Fruit fly (Drosophila melanogaster) whole organism, embryonic: ENCODE results near the gene CG15725.
A peak's percentile ranks its signal among the peaks of the same experiment; 100 is the strongest.

Source experiments
- ATbp ChIP-seq: fragments of 200-800 bp; sonication (Bioruptor generic); optimal IDR thresholded peaks from 2 replicates; lab custom pipeline; 2017; ENCODE audit warnings: missing biosample characterization, mild to moderate bottlenecking, missing genetic modification characterization, missing genetic modification reagents
- Atf6 ChIP-seq: fragments of 200-800 bp; sonication (Bioruptor generic); IDR thresholded peaks from 2 replicates; pipeline ENCODE4 v1.3.6; 2022; ENCODE audit warnings: missing biosample characterization, missing genetic modification characterization
- B-H1 ChIP-seq: fragments of 200-800 bp; sonication (Bioruptor generic); IDR thresholded peaks from 3 replicates; pipeline ENCODE4 v1.3.6; 2022; ENCODE audit warnings: missing biosample characterization, missing genetic modification characterization
- CG10274 ChIP-seq: fragments of 200-800 bp; sonication (Bioruptor generic); optimal IDR thresholded peaks from 3 replicates; lab custom pipeline; 2017; ENCODE audit warnings: missing biosample characterization, mild to moderate bottlenecking, missing genetic modification characterization
- CG10543 ChIP-seq: fragments of 200-800 bp; sonication (Bioruptor generic); optimal IDR thresholded peaks from 3 replicates; lab custom pipeline; 2017; ENCODE audit warnings: missing biosample characterization, mild to moderate bottlenecking, missing genetic modification characterization, moderate library complexity
- CG11398 ChIP-seq: fragments of 200-800 bp; sonication (Bioruptor generic); optimal IDR thresholded peaks from 2 replicates; lab custom pipeline; 2016; ENCODE audit warnings: missing biosample characterization, missing genetic modification characterization
- CG11696 ChIP-seq: fragments of 200-800 bp; sonication (Bioruptor generic); IDR thresholded peaks from 2 replicates; pipeline ENCODE4 v1.3.6; 2022; ENCODE audit warnings: missing biosample characterization, missing genetic modification characterization
- CG13287 ChIP-seq: fragments of 200-800 bp; sonication (Bioruptor generic); IDR thresholded peaks from 2 replicates; pipeline ENCODE4 v1.3.6; 2022; ENCODE audit warnings: missing biosample characterization, missing genetic modification characterization; ENCODE audit not compliant: partially characterized antibody
- CG13296 ChIP-seq: fragments of 200-800 bp; sonication (Bioruptor generic); optimal IDR thresholded peaks from 3 replicates; lab custom pipeline; 2018; ENCODE audit warnings: missing biosample characterization, mild to moderate bottlenecking, missing genetic modification characterization
- CG16863 ChIP-seq: fragments of 200-800 bp; sonication (Bioruptor generic); optimal IDR thresholded peaks from 3 replicates; lab custom pipeline; 2016; ENCODE audit warnings: missing biosample characterization, missing genetic modification characterization
- CG17328 ChIP-seq: fragments of 200-800 bp; sonication (Bioruptor generic); IDR thresholded peaks from 2 replicates; pipeline ENCODE4 v1.3.6; 2022; ENCODE audit warnings: missing biosample characterization, missing genetic modification characterization
- CG18476 ChIP-seq: fragments of 200-800 bp; sonication (Bioruptor generic); optimal IDR thresholded peaks from 2 replicates; lab custom pipeline; 2016; ENCODE audit warnings: missing biosample characterization, mild to moderate bottlenecking, missing genetic modification characterization
- CG2116 ChIP-seq: fragments of 200-800 bp; sonication (Bioruptor generic); optimal IDR thresholded peaks from 3 replicates; lab custom pipeline; 2018; ENCODE audit warnings: missing biosample characterization, mild to moderate bottlenecking, missing genetic modification characterization
- CG2199 ChIP-seq: fragments of 200-800 bp; sonication (Bioruptor generic); IDR thresholded peaks from 3 replicates; pipeline ENCODE4 v1.3.6; 2022; ENCODE audit warnings: missing biosample characterization, missing genetic modification characterization
- CG42726 ChIP-seq: fragments of 200-800 bp; sonication (Bioruptor generic); IDR thresholded peaks from 2 replicates; pipeline ENCODE4 v1.3.6; 2022; ENCODE audit warnings: missing biosample characterization, missing genetic modification characterization; ENCODE audit not compliant: partially characterized antibody
- CG5953 ChIP-seq: fragments of 200-800 bp; sonication (Bioruptor generic); IDR thresholded peaks from 2 replicates; pipeline ENCODE4 v1.3.6; 2022; ENCODE audit warnings: missing biosample characterization, missing genetic modification characterization
- CG6654 ChIP-seq: fragments of 200-800 bp; sonication (Bioruptor generic); optimal IDR thresholded peaks from 2 replicates; lab custom pipeline; 2017; ENCODE audit warnings: missing biosample characterization, mild to moderate bottlenecking, missing genetic modification characterization
- CG7271 ChIP-seq: fragments of 200-800 bp; sonication (Bioruptor generic); optimal IDR thresholded peaks from 2 replicates; lab custom pipeline; 2018; ENCODE audit warnings: missing biosample characterization, mild to moderate bottlenecking, missing genetic modification characterization, moderate library complexity
- CG7357 ChIP-seq: fragments of 200-800 bp; sonication (Bioruptor generic); IDR thresholded peaks from 3 replicates; pipeline ENCODE4 v1.3.6; 2022; ENCODE audit warnings: missing biosample characterization, missing genetic modification characterization
- CG7745 ChIP-seq: fragments of 200-800 bp; sonication (Bioruptor generic); optimal IDR thresholded peaks from 2 replicates; lab custom pipeline; 2018; ENCODE audit warnings: missing biosample characterization, mild to moderate bottlenecking, missing genetic modification characterization, moderate library complexity
- CG8281 ChIP-seq: fragments of 200-800 bp; sonication (Bioruptor generic); optimal IDR thresholded peaks from 2 replicates; lab custom pipeline; 2018; ENCODE audit warnings: missing biosample characterization, mild to moderate bottlenecking, missing genetic modification characterization, moderate library complexity
- Dbx ChIP-seq: fragments of 200-800 bp; sonication (Bioruptor generic); IDR thresholded peaks from 3 replicates; pipeline ENCODE4 v1.3.6; 2022; ENCODE audit warnings: missing biosample characterization, missing genetic modification characterization
- Deaf1 ChIP-seq: fragments of 200-800 bp; optimal IDR thresholded peaks from 3 replicates; lab custom pipeline; 2019; ENCODE audit warnings: missing biosample characterization, mild to moderate bottlenecking, missing genetic modification characterization, moderate library complexity
- Dek ChIP-seq: fragments of 200-800 bp; sonication (Bioruptor generic); optimal IDR thresholded peaks from 3 replicates; lab custom pipeline; 2019; ENCODE audit warnings: missing biosample characterization, mild to moderate bottlenecking, missing genetic modification characterization, moderate library complexity
- Dip2 ChIP-seq: fragments of 200-800 bp; sonication (Bioruptor generic); IDR thresholded peaks from 2 replicates; pipeline ENCODE4 v1.3.6; 2022; ENCODE audit warnings: missing biosample characterization, missing genetic modification characterization
- Doc2 ChIP-seq: fragments of 200-800 bp; sonication (Bioruptor generic); IDR thresholded peaks from 2 replicates; pipeline ENCODE4 v1.3.6; 2022; ENCODE audit warnings: missing biosample characterization, missing genetic modification characterization
- ERR ChIP-seq: fragments of 200-800 bp; sonication (Bioruptor generic); optimal IDR thresholded peaks from 2 replicates; lab custom pipeline; 2016; ENCODE audit warnings: missing biosample characterization, missing genetic modification characterization
- HmgZ ChIP-seq: fragments of 200-800 bp; sonication (Bioruptor generic); optimal IDR thresholded peaks from 2 replicates; lab custom pipeline; 2018; ENCODE audit warnings: missing biosample characterization, mild to moderate bottlenecking, missing genetic modification characterization
- Hsf ChIP-seq: fragments of 200-800 bp; sonication (Bioruptor generic); optimal IDR thresholded peaks from 3 replicates; lab custom pipeline; 2016; ENCODE audit warnings: missing biosample characterization, missing genetic modification characterization
- Kr ChIP-seq: fragments of 200-800 bp; sonication (Bioruptor generic); optimal IDR thresholded peaks from 2 replicates; lab custom pipeline; 2017; ENCODE audit warnings: missing biosample characterization, mild to moderate bottlenecking, missing genetic modification characterization
- Myb ChIP-seq: fragments of 200-800 bp; sonication (Bioruptor generic); optimal IDR thresholded peaks from 2 replicates; lab custom pipeline; 2016; ENCODE audit warnings: missing biosample characterization, missing genetic modification characterization
- Optix ChIP-seq: fragments of 200-800 bp; sonication (Bioruptor generic); IDR thresholded peaks from 3 replicates; pipeline ENCODE4 v1.3.6; 2022; ENCODE audit warnings: missing biosample characterization, missing genetic modification characterization
- ac ChIP-seq: fragments of 200-800 bp; sonication (Bioruptor generic); optimal IDR thresholded peaks from 3 replicates; lab custom pipeline; 2017; ENCODE audit warnings: missing biosample characterization, mild to moderate bottlenecking, missing genetic modification characterization
- amos ChIP-seq: fragments of 200-800 bp; sonication (Bioruptor generic); IDR thresholded peaks from 2 replicates; pipeline ENCODE4 v1.3.6; 2022; ENCODE audit warnings: missing biosample characterization, missing genetic modification characterization; ENCODE audit not compliant: partially characterized antibody
- ash1 ChIP-seq: fragments of 200-800 bp; sonication (Bioruptor generic); optimal IDR thresholded peaks from 2 replicates; lab custom pipeline; 2018; ENCODE audit warnings: missing biosample characterization, mild to moderate bottlenecking, missing genetic modification characterization
- az2 ChIP-seq: fragments of 200-800 bp; sonication (Bioruptor generic); optimal IDR thresholded peaks from 3 replicates; lab custom pipeline; 2016; ENCODE audit warnings: missing biosample characterization, missing genetic modification characterization
- bowl ChIP-seq: fragments of 200-800 bp; sonication (Bioruptor generic); IDR thresholded peaks from 2 replicates; pipeline ENCODE4 v1.3.6; 2022; ENCODE audit warnings: missing biosample characterization, missing genetic modification characterization
- dimm ChIP-seq: fragments of 200-800 bp; sonication (Bioruptor generic); IDR thresholded peaks from 2 replicates; pipeline ENCODE4 v1.3.6; 2022; ENCODE audit warnings: missing biosample characterization, missing genetic modification characterization
- fd102C ChIP-seq: fragments of 200-800 bp; sonication (Bioruptor generic); optimal IDR thresholded peaks from 2 replicates; lab custom pipeline; 2018; ENCODE audit warnings: missing biosample characterization, mild to moderate bottlenecking, missing genetic modification characterization, moderate library complexity
- hbn ChIP-seq: fragments of 200-800 bp; sonication (Bioruptor generic); IDR thresholded peaks from 2 replicates; pipeline ENCODE4 v1.3.6; 2022; ENCODE audit warnings: missing biosample characterization, missing genetic modification characterization; ENCODE audit not compliant: partially characterized antibody
- ind ChIP-seq: fragments of 200-800 bp; sonication (Bioruptor generic); optimal IDR thresholded peaks from 3 replicates; lab custom pipeline; 2016; ENCODE audit warnings: missing biosample characterization, missing genetic modification characterization
- insv ChIP-seq, 2 experiments: fragments of 200-800 bp; sonication (Bioruptor generic); optimal IDR thresholded peaks; 3 replicates each; lab custom pipeline; 2016 to 2018; ENCODE audit warnings: missing biosample characterization in 2 of 2, missing genetic modification characterization in 2 of 2
- mam ChIP-seq: fragments of 200-800 bp; sonication (Bioruptor generic); optimal IDR thresholded peaks from 3 replicates; lab custom pipeline; 2016; ENCODE audit warnings: missing biosample characterization, missing genetic modification characterization
- nerfin-1 ChIP-seq: fragments of 200-800 bp; sonication (Bioruptor generic); optimal IDR thresholded peaks from 3 replicates; lab custom pipeline; 2019; ENCODE audit warnings: missing biosample characterization, mild to moderate bottlenecking, missing genetic modification characterization, moderate library complexity
- oc ChIP-seq: fragments of 200-800 bp; sonication (Bioruptor generic); optimal IDR thresholded peaks from 2 replicates; lab custom pipeline; 2018; ENCODE audit warnings: missing biosample characterization, mild to moderate bottlenecking, missing genetic modification characterization, moderate library complexity
- rib ChIP-seq: fragments of 200-800 bp; sonication (Bioruptor generic); IDR thresholded peaks from 2 replicates; pipeline ENCODE4 v1.3.6; 2022; ENCODE audit warnings: missing biosample characterization, missing genetic modification characterization
- sd ChIP-seq: fragments of 200-800 bp; sonication (Bioruptor generic); optimal IDR thresholded peaks from 3 replicates; lab custom pipeline; 2018; ENCODE audit warnings: missing biosample characterization, mild to moderate bottlenecking, missing genetic modification characterization, moderate library complexity
- slp2 ChIP-seq: fragments of 200-800 bp; sonication (Bioruptor generic); optimal IDR thresholded peaks from 2 replicates; lab custom pipeline; 2016; ENCODE audit warnings: missing biosample characterization, missing genetic modification characterization
- so ChIP-seq: fragments of 200-800 bp; sonication (Bioruptor generic); IDR thresholded peaks from 3 replicates; pipeline ENCODE4 v1.3.6; 2022; ENCODE audit warnings: missing biosample characterization, missing genetic modification characterization
- tio ChIP-seq: fragments of 200-800 bp; sonication (Bioruptor generic); optimal IDR thresholded peaks from 2 replicates; lab custom pipeline; 2017; ENCODE audit warnings: missing biosample characterization, missing genetic modification characterization, inconsistent platforms
- trh ChIP-seq: fragments of 200-800 bp; sonication (Bioruptor generic); optimal IDR thresholded peaks from 2 replicates; lab custom pipeline; 2016; ENCODE audit warnings: missing biosample characterization, missing genetic modification characterization

Gene CG15725

dm6 chrX:12754348-12754733 lies 48.7 kb downstream of the CG15725 start (continued):
- TF ChIP-seq CG10274 (GFP tag; lab: Kevin White, UChicago) (peak; percentile 75), CG6654 (GFP tag; lab: Kevin White, UChicago) (peak; percentile 76), fd102C (no peak), az2 (GFP tag; lab: Kevin White, UChicago) (peak; percentile 89), CG18476 (GFP tag; lab: Kevin White, UChicago) (peak; percentile 86), Hsf (GFP tag; lab: Kevin White, UChicago) (peak; percentile 89), Deaf1 (tag; lab: Kevin White, UChicago) (peak; percentile 63), bowl (GFP tag; lab: Robert Waterston, UW) (peak; percentile 87), amos (GFP tag; lab: Robert Waterston, UW) (no peak), B-H1 (GFP tag; lab: Robert Waterston, UW) (peak; percentile 91), sd (tag; lab: Kevin White, UChicago) (no peak), Dbx (GFP tag; lab: Robert Waterston, UW) (peak; percentile 97), dimm (peak; percentile 90), hbn (GFP tag; lab: Robert Waterston, UW) (no peak), rib (GFP tag; lab: Robert Waterston, UW) (peak; percentile 96), trh (peak; percentile 70), Dek (tag; lab: Kevin White, UChicago) (peak; percentile 94), tio (GFP tag; lab: Kevin White, UChicago) (peak; percentile 87), ERR (GFP tag; lab: Kevin White, UChicago) (no peak), ac (no peak), CG7271 (tag; lab: Kevin White, UChicago) (no peak), Doc2 (GFP tag; lab: Robert Waterston, UW) (peak; percentile 88), mam (GFP tag; lab: Kevin White, UChicago) (peak; percentile 84), Atf6 (peak; percentile 96), Myb (GFP tag; lab: Kevin White, UChicago) (peak; percentile 70), CG2116 (peak; percentile 20), ash1 (GFP tag; lab: Kevin White, UChicago) (no peak), nerfin-1 (tag; lab: Kevin White, UChicago) (peak; percentile 63), CG11398 (GFP tag; lab: Kevin White, UChicago) (peak; percentile 59), CG7357 (GFP tag; lab: Robert Waterston, UW) (peak; percentile 86), HmgZ (peak; percentile 91), CG7745 (tag; lab: Kevin White, UChicago) (no peak), slp2 (GFP tag; lab: Kevin White, UChicago) (peak; percentile 74), CG16863 (GFP tag; lab: Kevin White, UChicago) (peak; percentile 79), ind (GFP tag; lab: Kevin White, UChicago) (peak; percentile 95), so (peak; percentile 88), CG2199 (peak; percentile 80; the same call in 2 of the 3 replicates), CG13287 (GFP tag; lab: Robert Waterston, UW) (no peak), CG8281 (tag; lab: Kevin White, UChicago) (peak; percentile 47), Dip2 (GFP tag; lab: Robert Waterston, UW) (peak; percentile 57; the same call in 1 of the 2 replicates), Optix (GFP tag; lab: Robert Waterston, UW) (peak; percentile 92), insv (GFP tag; optimal IDR thresholded peaks at IDR 0.05; lab: Kevin White, UChicago) (peak in 1 of 2 experiments; percentile 2), CG11696 (GFP tag; lab: Robert Waterston, UW) (peak; percentile 78), Kr (GFP tag; lab: Kevin White, UChicago) (no peak), oc (tag; lab: Kevin White, UChicago) (peak; percentile 53), CG13296 (GFP tag; lab: Kevin White, UChicago) (peak; percentile 86), CG5953 (GFP tag; lab: Robert Waterston, UW) (peak; percentile 84), CG17328 (GFP tag; lab: Robert Waterston, UW) (peak; percentile 91), CG42726 (GFP tag; lab: Robert Waterston, UW) (no peak), CG10543 (GFP tag; lab: Kevin White, UChicago) (no peak), ATbp (GFP tag; lab: Kevin White, UChicago) (peak; percentile 83)
